Worm (Caenorhabditis elegans): ENCODE data around the gene srh-17.

The srh-17 gene

ce11 chrV:14696604-14697307, 35.7 kb downstream of the srh-17 start, which contains the start of gene unc-112 (continued):
- 0 out of 2 replicates have a peak, but pooled peaks have one; percentile 20 for TF ChIP-seq C17E4.6 (GFP tag; IDR thresholded peaks at IDR 0.05)
- no peak for TF ChIP-seq Y67H2A.10 (GFP tag; conservative IDR thresholded peaks at IDR 0.05)
- no peak for TF ChIP-seq ztf-28 (GFP tag; IDR thresholded peaks at IDR 0.05)
- TF ChIP-seq nhr-90 (tag; optimal IDR thresholded peaks at IDR 0.05) = no peak
- TF ChIP-seq C06A6.2 (GFP tag; conservative IDR thresholded peaks at IDR 0.05) = no peak
- TF ChIP-seq F22D6.2 (tag; optimal IDR thresholded peaks at IDR 0.05) = no peak
- peak; percentile 80 for TF ChIP-seq attf-5 (GFP tag; optimal IDR thresholded peaks at IDR 0.05)
- TF ChIP-seq K11D2.4 (GFP tag; IDR thresholded peaks at IDR 0.05) = 0 out of 2 replicates have a peak, but pooled peaks have one; percentile 26
- TF ChIP-seq lin-54 (GFP tag; optimal IDR thresholded peaks at IDR 0.05) = peak; percentile 31
- no peak for TF ChIP-seq B0019.2 (GFP tag; conservative IDR thresholded peaks at IDR 0.05)
- TF ChIP-seq ekl-4 (GFP tag; IDR thresholded peaks at IDR 0.05) = no peak
- no peak for TF ChIP-seq bed-1 (GFP tag; IDR thresholded peaks at IDR 0.05)
- no peak for TF ChIP-seq unc-62 (GFP tag; optimal IDR thresholded peaks at IDR 0.05)
- TF ChIP-seq sptf-2 (GFP tag; optimal IDR thresholded peaks at IDR 0.05) = no peak
- no peak for TF ChIP-seq pha-4 (tag; optimal IDR thresholded peaks at IDR 0.05)
- TF ChIP-seq hlh-12 (tag; optimal IDR thresholded peaks at IDR 0.05) = no peak
- peak; percentile 51; the same call in 1 of the 2 replicates for TF ChIP-seq egrh-3 (GFP tag; IDR thresholded peaks at IDR 0.05)
- TF ChIP-seq tbx-9 (tag; optimal IDR thresholded peaks at IDR 0.05; ENCODE audit: borderline replicate concordance) = no peak
- TF ChIP-seq rpc-1 (optimal IDR thresholded peaks at IDR 0.05) = no peak
- TF ChIP-seq rpc-1 (tag; optimal IDR thresholded peaks at IDR 0.05) = no peak
- TF ChIP-seq cebp-1 (GFP tag; IDR thresholded peaks at IDR 0.05) = no peak
- TF ChIP-seq cebp-1 (tag; optimal IDR thresholded peaks at IDR 0.05) = peak; percentile 73
- TF ChIP-seq Y95B8A.8 (GFP tag; IDR thresholded peaks at IDR 0.05) = no peak
- TF ChIP-seq Y79H2A.3 (GFP tag; conservative IDR thresholded peaks at IDR 0.05) = no peak
- no peak for TF ChIP-seq Y53F4B.3 (GFP tag; IDR thresholded peaks at IDR 0.05)
- no peak for TF ChIP-seq nfya-1 (tag; optimal IDR thresholded peaks at IDR 0.05; ENCODE audit: borderline replicate concordance, insufficient read depth)
- TF ChIP-seq lin-35 (GFP tag; optimal IDR thresholded peaks at IDR 0.05) = peak in 1 of 3 experiments; percentile 33
- no peak for TF ChIP-seq ceh-58 (GFP tag; IDR thresholded peaks at IDR 0.05)
- TF ChIP-seq athp-1 (tag; optimal IDR thresholded peaks at IDR 0.05) = no peak
- no peak for TF ChIP-seq attf-6 (GFP tag; IDR thresholded peaks at IDR 0.05)
- TF ChIP-seq F23B12.7 (tag; optimal IDR thresholded peaks at IDR 0.05; ENCODE audit: insufficient read depth) = peak; percentile 81
- peak; percentile 61; the same call in 1 of the 2 replicates for TF ChIP-seq B0336.3 (GFP tag; IDR thresholded peaks at IDR 0.05)
- peak; percentile 50 for TF ChIP-seq ets-4 (GFP tag; optimal IDR thresholded peaks at IDR 0.05)
- TF ChIP-seq mxl-1 (tag; optimal IDR thresholded peaks at IDR 0.05) = no peak
- no peak for TF ChIP-seq atf-7 (tag; optimal IDR thresholded peaks at IDR 0.05)
- TF ChIP-seq zim-3 (tag; optimal IDR thresholded peaks at IDR 0.05) = no peak
- no peak for TF ChIP-seq lsy-27 (tag; optimal IDR thresholded peaks at IDR 0.05; ENCODE audit: borderline replicate concordance, insufficient read depth)

ce11 chrV:14698005-14698404, 36.9 kb downstream of the srh-17 start:
- no peak for TF ChIP-seq attf-3 (GFP tag; conservative IDR thresholded peaks at IDR 0.05)
- no peak for TF ChIP-seq gei-17 (GFP tag; optimal IDR thresholded peaks at IDR 0.05)
- peak; percentile 40; the same call in 1 of the 2 replicates for TF ChIP-seq F33H1.4 (GFP tag; IDR thresholded peaks at IDR 0.05)
- peak; percentile 19 for TF ChIP-seq snpc-1.1 (tag; optimal IDR thresholded peaks at IDR 0.05; ENCODE audit: insufficient read depth)
- TF ChIP-seq efl-1 (GFP tag; optimal IDR thresholded peaks at IDR 0.05) = peak; percentile 9
- TF ChIP-seq xnd-1 (tag; optimal IDR thresholded peaks at IDR 0.05) = no peak
- TF ChIP-seq lsl-1 (GFP tag; optimal IDR thresholded peaks at IDR 0.05) = peak; percentile 91
- no peak for TF ChIP-seq attf-6 (GFP tag; IDR thresholded peaks at IDR 0.05)
- peak; percentile 48; the same call in 1 of the 2 replicates for TF ChIP-seq madf-6 (GFP tag; IDR thresholded peaks at IDR 0.05)
